Worm (Caenorhabditis elegans): Measurements from ENCODE around the gene C10C5.5.

- no peak for TF ChIP-seq egl-27 (tag; optimal IDR thresholded peaks at IDR 0.05)
- TF ChIP-seq ceh-82 (tag; optimal IDR thresholded peaks at IDR 0.05), result no peak
- TF ChIP-seq ama-1 (optimal IDR thresholded peaks at IDR 0.05), result no peak
- TF ChIP-seq nhr-77 (tag; optimal IDR thresholded peaks at IDR 0.05), result no peak
Measured at ce11 chrIV:9381136-9381535, at the start of gene C10C5.5.

All from whole organism, L3 larva.